Worm (Caenorhabditis elegans): Measurements from ENCODE around the gene C08B6.11.

C08B6.11 gene

ce11 chrV:10096932-10097331 is 10.5 kb upstream of the C08B6.11 start:
- TF ChIP-seq ztf-23 (GFP tag; IDR thresholded peaks at IDR 0.05): no peak
- TF ChIP-seq flt-1 (GFP tag; IDR thresholded peaks at IDR 0.05): no peak
- TF ChIP-seq ref-1 (GFP tag; conservative IDR thresholded peaks at IDR 0.05): no peak
- no peak for TF ChIP-seq tab-1 (GFP tag; IDR thresholded peaks at IDR 0.05)
- no peak for TF ChIP-seq klf-2 (GFP tag; conservative IDR thresholded peaks at IDR 0.05)
- no peak for TF ChIP-seq cog-1 (tag; optimal IDR thresholded peaks at IDR 0.05)

- no peak for TF ChIP-seq klf-2 (GFP tag; conservative IDR thresholded peaks at IDR 0.05)
- TF ChIP-seq med-1 (GFP tag; optimal IDR thresholded peaks at IDR 0.05; ENCODE audit: insufficient read depth): no peak
- TF ChIP-seq ztf-23 (GFP tag; IDR thresholded peaks at IDR 0.05): no peak
- no peak for TF ChIP-seq T22C8.4 (GFP tag; IDR thresholded peaks at IDR 0.05)
- TF ChIP-seq cog-1 (tag; optimal IDR thresholded peaks at IDR 0.05): no peak
- TF ChIP-seq ztf-29 (GFP tag; IDR thresholded peaks at IDR 0.05): no peak
- TF ChIP-seq flt-1 (GFP tag; IDR thresholded peaks at IDR 0.05): no peak
- no peak for TF ChIP-seq tab-1 (GFP tag; IDR thresholded peaks at IDR 0.05)
- TF ChIP-seq ref-1 (GFP tag; conservative IDR thresholded peaks at IDR 0.05): no peak
Measured at ce11 chrV:10098429-10098828, 9.0 kb upstream of the C08B6.11 start, which contains the start of gene ugt-47. ugt-47 (minus strand) TSS chrV:10098597.

- TF ChIP-seq ref-1 (GFP tag; conservative IDR thresholded peaks at IDR 0.05) (no peak), T22C8.4 (GFP tag; IDR thresholded peaks at IDR 0.05) (no peak), ztf-23 (GFP tag; IDR thresholded peaks at IDR 0.05) (no peak), flt-1 (GFP tag; IDR thresholded peaks at IDR 0.05) (no peak), ztf-29 (GFP tag; IDR thresholded peaks at IDR 0.05) (no peak), klf-2 (GFP tag; conservative IDR thresholded peaks at IDR 0.05) (no peak), cog-1 (tag; optimal IDR thresholded peaks at IDR 0.05) (no peak), tab-1 (GFP tag; IDR thresholded peaks at IDR 0.05) (no peak), med-1 (GFP tag; optimal IDR thresholded peaks at IDR 0.05; ENCODE audit: insufficient read depth) (no peak)
Measured at ce11 chrV:10101916-10102315, 5.5 kb upstream of the C08B6.11 start, which contains the start of gene C08B6.14. C08B6.14 (minus strand) TSS chrV:10102016.

ce11 chrV:10103811-10104210 is 3.6 kb upstream of the C08B6.11 start:
- TF ChIP-seq ref-1 (GFP tag; conservative IDR thresholded peaks at IDR 0.05): no peak
- TF ChIP-seq ztf-29 (GFP tag; IDR thresholded peaks at IDR 0.05): no peak
- no peak for TF ChIP-seq T22C8.4 (GFP tag; IDR thresholded peaks at IDR 0.05)
- no peak for TF ChIP-seq flt-1 (GFP tag; IDR thresholded peaks at IDR 0.05)
- TF ChIP-seq med-1 (GFP tag; optimal IDR thresholded peaks at IDR 0.05; ENCODE audit: insufficient read depth): no peak
- TF ChIP-seq cog-1 (tag; optimal IDR thresholded peaks at IDR 0.05): no peak
- TF ChIP-seq tab-1 (GFP tag; IDR thresholded peaks at IDR 0.05): no peak
- no peak for TF ChIP-seq klf-2 (GFP tag; conservative IDR thresholded peaks at IDR 0.05)
- no peak for TF ChIP-seq ztf-23 (GFP tag; IDR thresholded peaks at IDR 0.05)

- TF ChIP-seq med-1 (GFP tag; optimal IDR thresholded peaks at IDR 0.05; ENCODE audit: insufficient read depth): no peak
- TF ChIP-seq ztf-29 (GFP tag; IDR thresholded peaks at IDR 0.05): no peak
- TF ChIP-seq cog-1 (tag; optimal IDR thresholded peaks at IDR 0.05): no peak
- TF ChIP-seq tab-1 (GFP tag; IDR thresholded peaks at IDR 0.05): no peak
- TF ChIP-seq flt-1 (GFP tag; IDR thresholded peaks at IDR 0.05): no peak
- no peak for TF ChIP-seq ztf-23 (GFP tag; IDR thresholded peaks at IDR 0.05)
- no peak for TF ChIP-seq ref-1 (GFP tag; conservative IDR thresholded peaks at IDR 0.05)
- no peak for TF ChIP-seq klf-2 (GFP tag; conservative IDR thresholded peaks at IDR 0.05)
- TF ChIP-seq T22C8.4 (GFP tag; IDR thresholded peaks at IDR 0.05): no peak
Measured at ce11 chrV:10104785-10105310, 2.6 kb upstream of the C08B6.11 start, which contains the start of gene ugt-17. ugt-17 (minus strand) TSS chrV:10104964.

ce11 chrV:10105412-10105811 is 2.0 kb upstream of the C08B6.11 start, which contains the start of gene C08B6.2:
C08B6.2 (plus strand) TSS chrV:10105712.
- TF ChIP-seq cog-1 (tag; optimal IDR thresholded peaks at IDR 0.05) (no peak), klf-2 (GFP tag; conservative IDR thresholded peaks at IDR 0.05) (no peak), ref-1 (GFP tag; conservative IDR thresholded peaks at IDR 0.05) (no peak), tab-1 (GFP tag; IDR thresholded peaks at IDR 0.05) (no peak), flt-1 (GFP tag; IDR thresholded peaks at IDR 0.05) (no peak), T22C8.4 (GFP tag; IDR thresholded peaks at IDR 0.05) (no peak), med-1 (GFP tag; optimal IDR thresholded peaks at IDR 0.05; ENCODE audit: insufficient read depth) (no peak), ztf-23 (GFP tag; IDR thresholded peaks at IDR 0.05) (no peak), ztf-29 (GFP tag; IDR thresholded peaks at IDR 0.05) (no peak)

- TF ChIP-seq ztf-29 (GFP tag; IDR thresholded peaks at IDR 0.05) (no peak), flt-1 (GFP tag; IDR thresholded peaks at IDR 0.05) (no peak), T22C8.4 (GFP tag; IDR thresholded peaks at IDR 0.05) (no peak), med-1 (GFP tag; optimal IDR thresholded peaks at IDR 0.05; ENCODE audit: insufficient read depth) (no peak), ztf-23 (GFP tag; IDR thresholded peaks at IDR 0.05) (no peak), cog-1 (tag; optimal IDR thresholded peaks at IDR 0.05) (no peak), klf-2 (GFP tag; conservative IDR thresholded peaks at IDR 0.05) (no peak), tab-1 (GFP tag; IDR thresholded peaks at IDR 0.05) (no peak), ref-1 (GFP tag; conservative IDR thresholded peaks at IDR 0.05) (no peak)
Measured at ce11 chrV:10111129-10111528, 3.7 kb downstream of the C08B6.11 start.

- TF ChIP-seq ref-1 (GFP tag; conservative IDR thresholded peaks at IDR 0.05) (no peak), flt-1 (GFP tag; IDR thresholded peaks at IDR 0.05) (no peak), klf-2 (GFP tag; conservative IDR thresholded peaks at IDR 0.05) (no peak), ztf-23 (GFP tag; IDR thresholded peaks at IDR 0.05) (no peak), cog-1 (tag; optimal IDR thresholded peaks at IDR 0.05) (no peak), med-1 (GFP tag; optimal IDR thresholded peaks at IDR 0.05; ENCODE audit: insufficient read depth) (no peak), tab-1 (GFP tag; IDR thresholded peaks at IDR 0.05) (no peak), ztf-29 (GFP tag; IDR thresholded peaks at IDR 0.05) (no peak), T22C8.4 (GFP tag; IDR thresholded peaks at IDR 0.05) (no peak)
Measured at ce11 chrV:10112187-10112586, 4.8 kb downstream of the C08B6.11 start, which contains the start of gene C08B6.3. C08B6.3 (minus strand) TSS chrV:10112287.

- TF ChIP-seq med-1 (GFP tag; optimal IDR thresholded peaks at IDR 0.05; ENCODE audit: insufficient read depth) (no peak), flt-1 (GFP tag; IDR thresholded peaks at IDR 0.05) (no peak), cog-1 (tag; optimal IDR thresholded peaks at IDR 0.05) (no peak), tab-1 (GFP tag; IDR thresholded peaks at IDR 0.05) (no peak), T22C8.4 (GFP tag; IDR thresholded peaks at IDR 0.05) (no peak), ztf-23 (GFP tag; IDR thresholded peaks at IDR 0.05) (no peak), ztf-29 (GFP tag; IDR thresholded peaks at IDR 0.05) (no peak), klf-2 (GFP tag; conservative IDR thresholded peaks at IDR 0.05) (no peak), ref-1 (GFP tag; conservative IDR thresholded peaks at IDR 0.05) (no peak)
Measured at ce11 chrV:10114329-10114728, 6.9 kb downstream of the C08B6.11 start, which contains the start of gene cht-5. cht-5 (plus strand) TSS chrV:10114629.
